ENCODE assay signal across 1 fruit fly cellular context in genomic region chr3L:8547104-8547523, dm6.
TF ChIP-seq lines count a peak whose summit lies in the region.

No protein-coding gene starts in this region.

TF ChIP-seq in whole organism, embryonic, 481 proteins besides CTCF, POLR2A, EP300 and RAD21 (continued from another document and continues in another):
- TF ChIP-seq sna (GFP tag; IDR thresholded peaks at IDR 0.05; lab: Robert Waterston, UW; ENCODE audit: partially characterized antibody), result no peak
- TF ChIP-seq Lim3 (GFP tag; IDR thresholded peaks at IDR 0.05; lab: Robert Waterston, UW), result peak; percentile 50; the same call in 1 of the 2 replicates
- peak; percentile 87 for TF ChIP-seq CG18262 (tag; optimal IDR thresholded peaks at IDR 0.05; lab: Kevin White, UChicago)
- TF ChIP-seq hb (GFP tag; IDR thresholded peaks at IDR 0.05; lab: Robert Waterston, UW; ENCODE audit: partially characterized antibody), result no peak
- TF ChIP-seq Nf-YB (GFP tag; optimal IDR thresholded peaks at IDR 0.05; lab: Kevin White, UChicago), result peak; percentile 69
- TF ChIP-seq CG8765 (GFP tag; IDR thresholded peaks at IDR 0.05; lab: Robert Waterston, UW), result peak; percentile 26; the same call in 1 of the 2 replicates
- no peak for TF ChIP-seq ham (GFP tag; IDR thresholded peaks at IDR 0.05; lab: Robert Waterston, UW)
- peak; percentile 44 for TF ChIP-seq CG33213 (GFP tag; optimal IDR thresholded peaks at IDR 0.05; lab: Kevin White, UChicago)
- TF ChIP-seq ci (GFP tag; IDR thresholded peaks at IDR 0.05; lab: Robert Waterston, UW), result peak; percentile 78
- TF ChIP-seq ttk (GFP tag; IDR thresholded peaks at IDR 0.05; lab: Robert Waterston, UW), result peak; percentile 78
- TF ChIP-seq hth (optimal IDR thresholded peaks at IDR 0.05; lab: Kevin White, UChicago), result no peak
- peak; percentile 69 for TF ChIP-seq CG4730 (GFP tag; IDR thresholded peaks at IDR 0.05; lab: Robert Waterston, UW)
- TF ChIP-seq sc (optimal IDR thresholded peaks at IDR 0.05; lab: Kevin White, UChicago), result no peak
- TF ChIP-seq sc (GFP tag; optimal IDR thresholded peaks at IDR 0.05; lab: Kevin White, UChicago), result peak; percentile 67
- peak; percentile 69 for TF ChIP-seq jing (GFP tag; optimal IDR thresholded peaks at IDR 0.05; lab: Kevin White, UChicago)
- TF ChIP-seq Ets65A (GFP tag; lab: Kevin White, UChicago), result peak; percentile 88
- peak; percentile 57 for TF ChIP-seq CG3995 (GFP tag; optimal IDR thresholded peaks at IDR 0.05; lab: Kevin White, UChicago)
- peak; percentile 79 for TF ChIP-seq CG6254 (GFP tag; optimal IDR thresholded peaks at IDR 0.05; lab: Kevin White, UChicago)
- TF ChIP-seq CG12659 (GFP tag; optimal IDR thresholded peaks at IDR 0.05; lab: Kevin White, UChicago), result peak; percentile 93
- peak; percentile 59 for TF ChIP-seq Hand (GFP tag; optimal IDR thresholded peaks at IDR 0.05; lab: Kevin White, UChicago)
- peak; percentile 36 for TF ChIP-seq Jarid2 (GFP tag; optimal IDR thresholded peaks at IDR 0.05; lab: Kevin White, UChicago)
- peak; percentile 59 for TF ChIP-seq pb (GFP tag; optimal IDR thresholded peaks at IDR 0.05; lab: Kevin White, UChicago)
- peak; percentile 73 for TF ChIP-seq bab2 (GFP tag; optimal IDR thresholded peaks at IDR 0.05; lab: Kevin White, UChicago)
- TF ChIP-seq esg (GFP tag; conservative IDR thresholded peaks at IDR 0.05; lab: Robert Waterston, UW), result peak; percentile 82
- peak; percentile 96 for TF ChIP-seq Med (GFP tag; lab: Kevin White, UChicago)
- peak; percentile 57 for TF ChIP-seq wek (GFP tag; optimal IDR thresholded peaks at IDR 0.05; lab: Kevin White, UChicago)
- peak; percentile 28 for TF ChIP-seq NK7.1 (GFP tag; optimal IDR thresholded peaks at IDR 0.05; lab: Kevin White, UChicago)
- peak; percentile 88 for TF ChIP-seq CG1233 (GFP tag; optimal IDR thresholded peaks at IDR 0.05; lab: Kevin White, UChicago)
- TF ChIP-seq eve (GFP tag; optimal IDR thresholded peaks at IDR 0.05; lab: Kevin White, UChicago), result peak in 1 of 2 experiments; percentile 89
- peak; percentile 93 for TF ChIP-seq Hmr (GFP tag; optimal IDR thresholded peaks at IDR 0.05; lab: Kevin White, UChicago)
- peak; percentile 42 for TF ChIP-seq CG31388 (GFP tag; optimal IDR thresholded peaks at IDR 0.05; lab: Kevin White, UChicago)
- TF ChIP-seq tgo (GFP tag; IDR thresholded peaks at IDR 0.05; lab: Robert Waterston, UW), result peak; percentile 81
- TF ChIP-seq zf30C (GFP tag; optimal IDR thresholded peaks at IDR 0.05; lab: Kevin White, UChicago), result peak; percentile 75
- no peak for TF ChIP-seq Lpt (GFP tag; optimal IDR thresholded peaks at IDR 0.05; lab: Kevin White, UChicago)
- peak; percentile 58 for TF ChIP-seq ERR (GFP tag; optimal IDR thresholded peaks at IDR 0.05; lab: Kevin White, UChicago)
- no peak for TF ChIP-seq CG42726 (GFP tag; IDR thresholded peaks at IDR 0.05; lab: Robert Waterston, UW; ENCODE audit: partially characterized antibody)
- TF ChIP-seq TFAM (GFP tag; optimal IDR thresholded peaks at IDR 0.05; lab: Kevin White, UChicago), result no peak
- 0 out of 2 replicates have a peak, but pooled peaks have one; percentile 27 for TF ChIP-seq CG10959 (GFP tag; IDR thresholded peaks at IDR 0.05; lab: Robert Waterston, UW)
- TF ChIP-seq CG10543 (GFP tag; optimal IDR thresholded peaks at IDR 0.05; lab: Kevin White, UChicago), result peak; percentile 89
- peak; percentile 74 for TF ChIP-seq zfh2 (GFP tag; optimal IDR thresholded peaks at IDR 0.05; lab: Kevin White, UChicago)
- peak; percentile 74 for TF ChIP-seq Vsx1 (GFP tag; optimal IDR thresholded peaks at IDR 0.05; lab: Kevin White, UChicago)
- peak; percentile 73 for TF ChIP-seq gsb-n (tag; optimal IDR thresholded peaks at IDR 0.05; lab: Kevin White, UChicago)
- peak; percentile 89 for TF ChIP-seq phol (tag; optimal IDR thresholded peaks at IDR 0.05; lab: Kevin White, UChicago)
- TF ChIP-seq CG4617 (GFP tag; optimal IDR thresholded peaks at IDR 0.05; lab: Kevin White, UChicago; ENCODE audit: borderline replicate concordance), result peak; percentile 41
- TF ChIP-seq da (GFP tag; optimal IDR thresholded peaks at IDR 0.05; lab: Kevin White, UChicago), result peak; percentile 44
- no peak for TF ChIP-seq CG15479 (GFP tag; optimal IDR thresholded peaks at IDR 0.05; lab: Kevin White, UChicago)
- peak; percentile 69 for TF ChIP-seq cas (GFP tag; IDR thresholded peaks at IDR 0.05; lab: Robert Waterston, UW)
- peak; percentile 90 for TF ChIP-seq Sox102F (GFP tag; optimal IDR thresholded peaks at IDR 0.05; lab: Kevin White, UChicago)
- peak; percentile 41; the same call in 1 of the 3 replicates for TF ChIP-seq jigr1 (GFP tag; IDR thresholded peaks at IDR 0.05; lab: Robert Waterston, UW)
- peak; percentile 83 for TF ChIP-seq so (GFP tag; IDR thresholded peaks at IDR 0.05; lab: Robert Waterston, UW)
- peak in 1 of 2 experiments; percentile 37 for TF ChIP-seq Hr78 (GFP tag; optimal IDR thresholded peaks at IDR 0.05; lab: Kevin White, UChicago)
- peak; percentile 79 for TF ChIP-seq Hsf (GFP tag; optimal IDR thresholded peaks at IDR 0.05; lab: Kevin White, UChicago)
- TF ChIP-seq Dref (GFP tag; IDR thresholded peaks at IDR 0.05; lab: Robert Waterston, UW), result no peak
- peak; percentile 82 for TF ChIP-seq az2 (GFP tag; optimal IDR thresholded peaks at IDR 0.05; lab: Kevin White, UChicago)
- 0 out of 2 replicates have a peak, but pooled peaks have one; percentile 54 for TF ChIP-seq dan (GFP tag; IDR thresholded peaks at IDR 0.05; lab: Robert Waterston, UW)
- peak; percentile 35; the same call in 1 of the 2 replicates for TF ChIP-seq ro (GFP tag; IDR thresholded peaks at IDR 0.05; lab: Robert Waterston, UW)
- peak; percentile 81 for TF ChIP-seq mam (GFP tag; optimal IDR thresholded peaks at IDR 0.05; lab: Kevin White, UChicago)
- peak; percentile 73 for TF ChIP-seq CG13894 (tag; optimal IDR thresholded peaks at IDR 0.05; lab: Kevin White, UChicago)
- peak; percentile 54 for TF ChIP-seq CG5245 (GFP tag; optimal IDR thresholded peaks at IDR 0.05; lab: Kevin White, UChicago)
- TF ChIP-seq org-1 (GFP tag; optimal IDR thresholded peaks at IDR 0.05; lab: Kevin White, UChicago), result peak; percentile 79
- peak; percentile 86 for TF ChIP-seq row (GFP tag; IDR thresholded peaks at IDR 0.05; lab: Robert Waterston, UW)
- TF ChIP-seq sens-2 (GFP tag; IDR thresholded peaks at IDR 0.05; lab: Robert Waterston, UW), result 0 out of 2 replicates have a peak, but pooled peaks have one; percentile 36
- TF ChIP-seq CG4328 (GFP tag; optimal IDR thresholded peaks at IDR 0.05; lab: Kevin White, UChicago), result peak; percentile 77
- TF ChIP-seq gcm2 (GFP tag; optimal IDR thresholded peaks at IDR 0.05; lab: Kevin White, UChicago), result peak; percentile 37
- TF ChIP-seq Aef1 (GFP tag; IDR thresholded peaks at IDR 0.05; lab: Robert Waterston, UW), result peak; percentile 60; the same call in 2 of the 3 replicates
- TF ChIP-seq caup (GFP tag; optimal IDR thresholded peaks at IDR 0.05; lab: Kevin White, UChicago; ENCODE audit: severe bottlenecking), result peak; percentile 80
- TF ChIP-seq CG2875 (GFP tag; optimal IDR thresholded peaks at IDR 0.05; lab: Kevin White, UChicago), result peak; percentile 82
- TF ChIP-seq abd-A (tag; optimal IDR thresholded peaks at IDR 0.05; lab: Kevin White, UChicago), result peak; percentile 38
- no peak for TF ChIP-seq btn (GFP tag; optimal IDR thresholded peaks at IDR 0.05; lab: Kevin White, UChicago)
- peak; percentile 56 for TF ChIP-seq slou (GFP tag; optimal IDR thresholded peaks at IDR 0.05; lab: Kevin White, UChicago)
- TF ChIP-seq gcm (GFP tag; optimal IDR thresholded peaks at IDR 0.05; lab: Kevin White, UChicago), result peak; percentile 82
- peak; percentile 91 for TF ChIP-seq CG6765 (GFP tag; optimal IDR thresholded peaks at IDR 0.05; lab: Kevin White, UChicago)
- TF ChIP-seq tx (GFP tag; optimal IDR thresholded peaks at IDR 0.05; lab: Kevin White, UChicago), result peak; percentile 59
- TF ChIP-seq CG34224 (GFP tag; IDR thresholded peaks at IDR 0.05; lab: Robert Waterston, UW; ENCODE audit: partially characterized antibody), result no peak
- peak; percentile 68 for TF ChIP-seq ara (GFP tag; IDR thresholded peaks at IDR 0.05; lab: Robert Waterston, UW)
- TF ChIP-seq sima (GFP tag; optimal IDR thresholded peaks at IDR 0.05; lab: Kevin White, UChicago), result no peak
- TF ChIP-seq CG2120 (GFP tag; optimal IDR thresholded peaks at IDR 0.05; lab: Kevin White, UChicago), result peak; percentile 91
- peak; percentile 91 for TF ChIP-seq Rfx (GFP tag; IDR thresholded peaks at IDR 0.05; lab: Robert Waterston, UW)
- peak; percentile 72 for TF ChIP-seq Camta (GFP tag; optimal IDR thresholded peaks at IDR 0.05; lab: Kevin White, UChicago)
- peak; percentile 63 for TF ChIP-seq CG11560 (tag; IDR thresholded peaks at IDR 0.05; lab: Robert Waterston, UW)
- peak; percentile 78 for TF ChIP-seq CG8281 (tag; optimal IDR thresholded peaks at IDR 0.05; lab: Kevin White, UChicago)
- peak; percentile 79 for TF ChIP-seq CG9437 (GFP tag; optimal IDR thresholded peaks at IDR 0.05; lab: Kevin White, UChicago)
- TF ChIP-seq D19B (GFP tag; optimal IDR thresholded peaks at IDR 0.05; lab: Kevin White, UChicago), result peak; percentile 79
- TF ChIP-seq tll (GFP tag; optimal IDR thresholded peaks at IDR 0.05; lab: Kevin White, UChicago), result no peak
- peak; percentile 72 for TF ChIP-seq ewg (GFP tag; optimal IDR thresholded peaks at IDR 0.05; lab: Kevin White, UChicago)
- peak; percentile 82 for TF ChIP-seq CG12104 (GFP tag; optimal IDR thresholded peaks at IDR 0.05; lab: Kevin White, UChicago)
- TF ChIP-seq al (GFP tag; IDR thresholded peaks at IDR 0.05; lab: Robert Waterston, UW), result peak; percentile 85
- peak; percentile 65 for TF ChIP-seq trem (tag; optimal IDR thresholded peaks at IDR 0.05; lab: Kevin White, UChicago)
- TF ChIP-seq CG11696 (GFP tag; IDR thresholded peaks at IDR 0.05; lab: Robert Waterston, UW), result peak; percentile 52; the same call in 1 of the 2 replicates
- peak; percentile 46 for TF ChIP-seq luna (GFP tag; optimal IDR thresholded peaks at IDR 0.05; lab: Kevin White, UChicago)
- TF ChIP-seq CG12236 (GFP tag; optimal IDR thresholded peaks at IDR 0.05; lab: Kevin White, UChicago), result peak; percentile 24
- TF ChIP-seq CG10209 (GFP tag; optimal IDR thresholded peaks at IDR 0.05; lab: Kevin White, UChicago), result peak; percentile 90
- TF ChIP-seq CG11504 (tag; optimal IDR thresholded peaks at IDR 0.05; lab: Kevin White, UChicago), result peak; percentile 85
- TF ChIP-seq CG3838 (GFP tag; optimal IDR thresholded peaks at IDR 0.05; lab: Kevin White, UChicago), result peak; percentile 69
- peak; percentile 78 for TF ChIP-seq CG30431 (GFP tag; optimal IDR thresholded peaks at IDR 0.05; lab: Kevin White, UChicago)
- no peak for TF ChIP-seq fru (optimal IDR thresholded peaks at IDR 0.05; lab: Kevin White, UChicago)
- peak; percentile 55 for TF ChIP-seq CG30020 (tag; optimal IDR thresholded peaks at IDR 0.05; lab: Kevin White, UChicago)
- peak; percentile 44 for TF ChIP-seq cato (GFP tag; optimal IDR thresholded peaks at IDR 0.05; lab: Kevin White, UChicago; ENCODE audit: borderline replicate concordance)
- peak; percentile 14 for TF ChIP-seq CG3065 (GFP tag; optimal IDR thresholded peaks at IDR 0.05; lab: Kevin White, UChicago)
- TF ChIP-seq slp2 (GFP tag; optimal IDR thresholded peaks at IDR 0.05; lab: Kevin White, UChicago), result peak; percentile 57
- TF ChIP-seq Neu2 (GFP tag; optimal IDR thresholded peaks at IDR 0.05; lab: Kevin White, UChicago; ENCODE audit: borderline replicate concordance), result no peak
- TF ChIP-seq Mrtf (GFP tag; IDR thresholded peaks at IDR 0.05; lab: Robert Waterston, UW), result peak; percentile 76; the same call in 2 of the 3 replicates
- no peak for TF ChIP-seq ash1 (GFP tag; optimal IDR thresholded peaks at IDR 0.05; lab: Kevin White, UChicago)
- TF ChIP-seq prd (optimal IDR thresholded peaks at IDR 0.05; lab: Kevin White, UChicago), result no peak
- peak; percentile 88 for TF ChIP-seq prd (GFP tag; IDR thresholded peaks at IDR 0.05; lab: Robert Waterston, UW)
- TF ChIP-seq E2f1 (GFP tag; IDR thresholded peaks at IDR 0.05; lab: Robert Waterston, UW), result peak; percentile 65
- peak; percentile 91 for TF ChIP-seq Fer1 (GFP tag; optimal IDR thresholded peaks at IDR 0.05; lab: Kevin White, UChicago)
- 0 out of 2 replicates have a peak, but pooled peaks have one; percentile 60 for TF ChIP-seq CG16779 (GFP tag; IDR thresholded peaks at IDR 0.05; lab: Robert Waterston, UW)
- TF ChIP-seq Dad (GFP tag; optimal IDR thresholded peaks at IDR 0.05; lab: Kevin White, UChicago), result peak; percentile 46
- no peak for TF ChIP-seq tna (GFP tag; IDR thresholded peaks at IDR 0.05; lab: Robert Waterston, UW; ENCODE audit: partially characterized antibody)
- TF ChIP-seq mld (GFP tag; IDR thresholded peaks at IDR 0.05; lab: Robert Waterston, UW; ENCODE audit: partially characterized antibody), result no peak
- TF ChIP-seq CG1024 (GFP tag; IDR thresholded peaks at IDR 0.05; lab: Robert Waterston, UW), result no peak
- TF ChIP-seq danr (GFP tag; IDR thresholded peaks at IDR 0.05; lab: Robert Waterston, UW), result peak; percentile 77
- peak; percentile 64; the same call in 1 of the 2 replicates for TF ChIP-seq Awh (GFP tag; IDR thresholded peaks at IDR 0.05; lab: Robert Waterston, UW)
- peak; percentile 80 for TF ChIP-seq CG17568 (GFP tag; optimal IDR thresholded peaks at IDR 0.05; lab: Kevin White, UChicago)
- TF ChIP-seq exex (tag; optimal IDR thresholded peaks at IDR 0.05; lab: Kevin White, UChicago), result peak; percentile 55
- peak; percentile 78 for TF ChIP-seq CG13624 (GFP tag; optimal IDR thresholded peaks at IDR 0.05; lab: Kevin White, UChicago)
- TF ChIP-seq sug (tag; optimal IDR thresholded peaks at IDR 0.05; lab: Kevin White, UChicago), result peak; percentile 81
- no peak for TF ChIP-seq inv (GFP tag; IDR thresholded peaks at IDR 0.05; lab: Robert Waterston, UW; ENCODE audit: partially characterized antibody)
- TF ChIP-seq ind (GFP tag; optimal IDR thresholded peaks at IDR 0.05; lab: Kevin White, UChicago), result peak; percentile 81
- no peak for TF ChIP-seq pzg (GFP tag; optimal IDR thresholded peaks at IDR 0.05; lab: Kevin White, UChicago)
- no peak for TF ChIP-seq CG3163 (GFP tag; optimal IDR thresholded peaks at IDR 0.05; lab: Kevin White, UChicago)
- peak; percentile 22 for TF ChIP-seq CG7271 (tag; optimal IDR thresholded peaks at IDR 0.05; lab: Kevin White, UChicago)
- TF ChIP-seq fd96Cb (tag; optimal IDR thresholded peaks at IDR 0.05; lab: Kevin White, UChicago), result peak; percentile 86
- peak; percentile 68 for TF ChIP-seq kay (GFP tag; optimal IDR thresholded peaks at IDR 0.05; lab: Kevin White, UChicago)
- no peak for TF ChIP-seq sr (GFP tag; IDR thresholded peaks at IDR 0.05; lab: Robert Waterston, UW)
- TF ChIP-seq GATAe (GFP tag; conservative IDR thresholded peaks at IDR 0.05; lab: Robert Waterston, UW), result peak; percentile 64
- peak; percentile 90 for TF ChIP-seq NfI (GFP tag; optimal IDR thresholded peaks at IDR 0.05; lab: Kevin White, UChicago)
